Worm (Caenorhabditis elegans) whole organism, L4 larva: ENCODE results near the gene R04E5.8.

Source experiments
- D1046.2 ChIP-seq: fragments of 200-800 bp; sonication (Bioruptor generic); IDR thresholded peaks from 2 replicates; pipeline ENCODE4 v1.3.6; 2022; ENCODE audit warnings: missing genetic modification characterization, missing compliant biosample characterization
- F37D6.2 ChIP-seq: sonication (generic microtip); optimal IDR thresholded peaks from 2 replicates; lab custom pipeline; 2016; ENCODE audit warnings: mild to moderate bottlenecking, missing genetic modification characterization, missing compliant biosample characterization
- F44E2.7 ChIP-seq: fragments of 200-800 bp; sonication (Bioruptor generic); IDR thresholded peaks from 2 replicates; pipeline ENCODE4 v2.1.2; 2022; ENCODE audit warnings: missing genetic modification characterization, missing compliant biosample characterization
- T20F7.1 ChIP-seq: fragments of 200-800 bp; sonication (Bioruptor generic); optimal IDR thresholded peaks from 2 replicates; lab custom pipeline; 2018; ENCODE audit warnings: mild to moderate bottlenecking, missing genetic modification characterization, missing compliant biosample characterization
- Y5F2A.4 ChIP-seq: fragments of 200-800 bp; sonication (Bioruptor generic); optimal IDR thresholded peaks from 2 replicates; lab custom pipeline; 2018; ENCODE audit warnings: mild to moderate bottlenecking, missing genetic modification characterization, missing compliant biosample characterization
- ceh-32 ChIP-seq: sonication (generic microtip); optimal IDR thresholded peaks from 2 replicates; lab custom pipeline; 2016; ENCODE audit warnings: mild to moderate bottlenecking, missing genetic modification characterization, missing compliant biosample characterization; ENCODE audit not compliant: poor library complexity
- ces-1 ChIP-seq: fragments of 150-350 bp; sonication (generic microtip); optimal IDR thresholded peaks from 4 replicates; lab custom pipeline; 2014; ENCODE audit warnings: missing biosample characterization, missing genetic modification reagents, missing genetic modification characterization
- cey-2 ChIP-seq: sonication (generic microtip); optimal IDR thresholded peaks from 3 replicates; lab custom pipeline; 2017; ENCODE audit warnings: missing genetic modification characterization, mild to moderate bottlenecking, missing compliant biosample characterization, antibody characterized with exemption, borderline replicate concordance; ENCODE audit not compliant: insufficient read depth
- daf-12 ChIP-seq: fragments of 150-350 bp; optimal IDR thresholded peaks from 2 replicates; lab custom pipeline; 2014; ENCODE audit warnings: missing biosample characterization, missing genetic modification reagents, missing genetic modification characterization
- daf-19 ChIP-seq: fragments of 200-800 bp; sonication (Bioruptor generic); conservative IDR thresholded peaks from 2 replicates; pipeline ENCODE4 v1.3.6; 2022; ENCODE audit warnings: missing genetic modification characterization, missing compliant biosample characterization
- dmd-6 ChIP-seq: fragments of 200-800 bp; sonication (Bioruptor generic); IDR thresholded peaks from 2 replicates; pipeline ENCODE4 v1.3.6; 2022; ENCODE audit warnings: missing genetic modification reagents, missing genetic modification characterization, missing compliant biosample characterization
- dmd-8 ChIP-seq: fragments of 200-800 bp; sonication (Bioruptor generic); IDR thresholded peaks from 2 replicates; pipeline ENCODE4 v1.3.6; 2022; ENCODE audit warnings: missing genetic modification characterization, missing compliant biosample characterization
- dve-1 ChIP-seq: sonication (generic microtip); optimal IDR thresholded peaks from 2 replicates; lab custom pipeline; 2017; ENCODE audit warnings: antibody characterized with exemption, mild to moderate bottlenecking, missing genetic modification characterization, missing compliant biosample characterization; ENCODE audit not compliant: insufficient read depth
- egl-43 ChIP-seq: fragments of 200-800 bp; sonication (Bioruptor generic); IDR thresholded peaks from 2 replicates; pipeline ENCODE4 v1.3.6; 2022; ENCODE audit warnings: missing genetic modification reagents, missing genetic modification characterization, missing compliant biosample characterization
- fos-1 ChIP-seq: fragments of 150-350 bp; optimal IDR thresholded peaks from 2 replicates; lab custom pipeline; 2014; ENCODE audit warnings: missing biosample characterization, missing genetic modification characterization
- gei-8 ChIP-seq: fragments of 200-800 bp; sonication (Bioruptor generic); optimal IDR thresholded peaks from 2 replicates; lab custom pipeline; 2018; ENCODE audit warnings: mild to moderate bottlenecking, missing genetic modification characterization, missing compliant biosample characterization
- hlh-30 ChIP-seq: sonication (generic microtip); optimal IDR thresholded peaks from 2 replicates; lab custom pipeline; 2017; ENCODE audit warnings: antibody characterized with exemption, mild to moderate bottlenecking, missing genetic modification characterization, missing compliant biosample characterization; ENCODE audit not compliant: insufficient read depth
- hmg-1.1 ChIP-seq: fragments of 200-800 bp; sonication (Bioruptor generic); IDR thresholded peaks from 2 replicates; pipeline ENCODE4 v1.3.6; 2022; ENCODE audit warnings: missing genetic modification reagents, missing genetic modification characterization, missing compliant biosample characterization
- jun-1 ChIP-seq: fragments of 150-350 bp; optimal IDR thresholded peaks from 2 replicates; lab custom pipeline; 2014; ENCODE audit warnings: missing biosample characterization, missing genetic modification reagents, missing genetic modification characterization
- lim-7 ChIP-seq: fragments of 200-800 bp; sonication (Bioruptor generic); IDR thresholded peaks from 2 replicates; pipeline ENCODE4 v1.3.6; 2022; ENCODE audit warnings: missing genetic modification characterization, missing compliant biosample characterization
- lin-15B ChIP-seq: fragments of 150-350 bp; sonication (generic microtip); optimal IDR thresholded peaks from 3 replicates; lab custom pipeline; 2014; ENCODE audit warnings: missing biosample characterization, missing genetic modification characterization
- lin-39 ChIP-seq: fragments of 150-350 bp; optimal IDR thresholded peaks from 2 replicates; lab custom pipeline; 2014; ENCODE audit warnings: missing biosample characterization, missing genetic modification reagents, missing genetic modification characterization
- lir-3 ChIP-seq: sonication (generic microtip); optimal IDR thresholded peaks from 2 replicates; lab custom pipeline; 2016; ENCODE audit warnings: mild to moderate bottlenecking, missing genetic modification characterization, missing compliant biosample characterization
- lsy-2 ChIP-seq, 2 experiments: fragments of 150-350 bp in 1 of 2; sonication (generic microtip) in 1 of 2; optimal IDR thresholded peaks; 2 replicates each; lab custom pipeline; 2014 to 2017; ENCODE audit warnings: missing biosample characterization in 2 of 2, missing genetic modification characterization in 2 of 2
- madf-5 ChIP-seq, 2 experiments: fragments of 200-800 bp; sonication (Bioruptor generic); IDR thresholded peaks; 2 replicates each; pipeline ENCODE4 v1.3.6; 2022; ENCODE audit warnings: missing compliant biosample characterization in 2 of 2, missing genetic modification characterization in 2 of 2
- madf-9 ChIP-seq: fragments of 200-800 bp; sonication (Bioruptor generic); conservative IDR thresholded peaks from 2 replicates; pipeline ENCODE4 v1.3.6; 2022; ENCODE audit warnings: missing genetic modification reagents, missing genetic modification characterization, missing compliant biosample characterization
- mes-2 ChIP-seq: sonication (generic microtip); optimal IDR thresholded peaks from 2 replicates; lab custom pipeline; 2016; ENCODE audit warnings: missing genotype, mild to moderate bottlenecking, missing genetic modification characterization, missing compliant biosample characterization; ENCODE audit not compliant: poor library complexity, severe bottlenecking
- mxl-2 ChIP-seq: fragments of 200-800 bp; sonication (Bioruptor generic); conservative IDR thresholded peaks from 2 replicates; pipeline ENCODE4 v1.3.6; 2022; ENCODE audit warnings: missing genetic modification reagents, missing genetic modification characterization, missing compliant biosample characterization
- nhr-102 ChIP-seq: sonication (generic microtip); optimal IDR thresholded peaks from 2 replicates; lab custom pipeline; 2016; ENCODE audit warnings: mild to moderate bottlenecking, missing genetic modification characterization, moderate library complexity, missing compliant biosample characterization
- nhr-111 ChIP-seq: fragments of 200-800 bp; sonication (Bioruptor generic); optimal IDR thresholded peaks from 2 replicates; lab custom pipeline; 2018; ENCODE audit warnings: mild to moderate bottlenecking, missing genetic modification characterization, missing compliant biosample characterization
- nhr-237 ChIP-seq: sonication (generic microtip); optimal IDR thresholded peaks from 2 replicates; lab custom pipeline; 2017; ENCODE audit warnings: missing biosample characterization, missing genetic modification characterization
- nhr-28 ChIP-seq: fragments of 150-350 bp; optimal IDR thresholded peaks from 2 replicates; lab custom pipeline; 2014; ENCODE audit warnings: missing biosample characterization, missing genetic modification characterization
- nhr-41 ChIP-seq: fragments of 200-800 bp; sonication (Bioruptor generic); IDR thresholded peaks from 2 replicates; pipeline ENCODE4 v1.3.6; 2022; ENCODE audit warnings: missing genetic modification reagents, missing genetic modification characterization, missing compliant biosample characterization
- nhr-42 ChIP-seq: fragments of 200-800 bp; sonication (Bioruptor generic); IDR thresholded peaks from 2 replicates; pipeline ENCODE4 v1.3.6; 2022; ENCODE audit warnings: missing genetic modification characterization, missing compliant biosample characterization
- nhr-48 ChIP-seq: sonication (generic microtip); optimal IDR thresholded peaks from 2 replicates; lab custom pipeline; 2016; ENCODE audit warnings: mild to moderate bottlenecking, missing genetic modification characterization, missing compliant biosample characterization
- nhr-6 ChIP-seq: fragments of 150-350 bp; optimal IDR thresholded peaks from 2 replicates; lab custom pipeline; 2014; ENCODE audit warnings: missing biosample characterization, missing genetic modification characterization
- nhr-76 ChIP-seq: fragments of 150-350 bp; optimal IDR thresholded peaks from 2 replicates; lab custom pipeline; 2014; ENCODE audit warnings: missing biosample characterization, missing genetic modification characterization
- pqm-1 ChIP-seq: sonication (generic microtip); optimal IDR thresholded peaks from 2 replicates; lab custom pipeline; 2017; ENCODE audit warnings: missing biosample characterization, missing genetic modification characterization
- set-16 ChIP-seq: fragments of 200-800 bp; sonication (Bioruptor generic); IDR thresholded peaks from 2 replicates; pipeline ENCODE4 v1.3.6; 2022; ENCODE audit warnings: missing genetic modification reagents, missing genetic modification characterization, missing compliant biosample characterization
- snpc-1.2 ChIP-seq: fragments of 200-800 bp; sonication (Bioruptor generic); IDR thresholded peaks from 2 replicates; pipeline ENCODE4 v1.3.6; 2022; ENCODE audit warnings: missing genetic modification reagents, missing genetic modification characterization, missing compliant biosample characterization
- tag-97 ChIP-seq: fragments of 200-800 bp; sonication (Bioruptor generic); IDR thresholded peaks from 2 replicates; pipeline ENCODE4 v1.3.6; 2022; ENCODE audit warnings: missing genetic modification characterization, missing compliant biosample characterization
- tra-1 ChIP-seq: fragments of 200-800 bp; sonication (Bioruptor generic); IDR thresholded peaks from 2 replicates; pipeline ENCODE4 v1.3.6; 2022; ENCODE audit warnings: missing genetic modification reagents, missing genetic modification characterization, missing compliant biosample characterization
- unc-130 ChIP-seq: sonication (generic microtip); optimal IDR thresholded peaks from 2 replicates; lab custom pipeline; 2016; ENCODE audit warnings: missing genetic modification reagents, missing genetic modification characterization, missing compliant biosample characterization
- zag-1 ChIP-seq: fragments of 150-350 bp; optimal IDR thresholded peaks from 2 replicates; lab custom pipeline; 2014; ENCODE audit warnings: missing biosample characterization, missing genetic modification characterization
- zfp-3 ChIP-seq: fragments of 200-800 bp; sonication (Bioruptor generic); conservative IDR thresholded peaks from 2 replicates; pipeline ENCODE4 v1.3.6; 2022; ENCODE audit warnings: missing genetic modification reagents, missing genetic modification characterization, missing compliant biosample characterization
- ztf-7 ChIP-seq: fragments of 150-350 bp; optimal IDR thresholded peaks from 2 replicates; lab custom pipeline; 2014; ENCODE audit warnings: missing biosample characterization, missing genetic modification characterization

R04E5.8 gene

DNA sequence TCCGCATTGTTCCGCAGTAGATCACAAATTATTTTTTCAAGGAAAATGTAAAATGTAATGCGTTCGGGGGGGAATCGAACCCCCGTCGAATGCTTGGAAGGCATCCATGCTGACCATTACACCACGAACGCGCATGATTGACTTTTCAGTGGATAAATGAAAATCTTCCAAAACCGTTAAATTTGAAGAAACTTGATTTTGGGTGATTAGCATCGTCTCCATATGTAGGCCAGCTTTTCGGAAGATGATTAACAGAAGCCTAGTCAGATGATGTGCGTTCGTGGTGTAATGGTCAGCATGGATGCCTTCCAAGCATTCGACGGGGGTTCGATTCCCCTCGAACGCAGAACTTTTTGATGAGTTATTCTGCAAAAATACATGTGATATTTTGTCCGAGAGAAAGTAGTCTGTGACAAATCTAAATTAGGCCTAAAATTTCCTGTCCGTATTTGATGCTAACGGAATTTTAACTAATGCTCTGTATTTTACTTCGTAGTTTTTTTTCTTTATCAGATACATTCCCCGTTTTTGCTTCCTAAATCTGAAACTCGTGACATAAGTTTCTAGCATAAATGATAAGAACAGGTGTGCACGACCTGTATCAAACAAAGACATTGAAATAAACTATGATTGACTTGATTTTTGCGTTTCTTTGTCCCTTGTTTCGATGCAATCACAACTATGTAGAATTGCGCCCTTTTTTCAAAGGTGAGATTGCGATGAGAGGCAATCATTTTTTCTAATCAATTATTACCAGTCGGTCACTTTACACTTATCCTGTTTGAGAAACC is 40.7 kb upstream of the R04E5.8 start, which contains the start of gene C28G1.10 (continued):
- no peak for TF ChIP-seq lsy-2 (tag; optimal IDR thresholded peaks at IDR 0.05; lab: Kevin White, UChicago)
- TF ChIP-seq gei-8 (GFP tag; lab: Kevin White, UChicago) = no peak
- TF ChIP-seq nhr-6 (tag; lab: Kevin White, UChicago) = no peak
- peak; percentile 44 for TF ChIP-seq hlh-30
- TF ChIP-seq madf-5 (GFP tag; IDR thresholded peaks at IDR 0.05; lab: Robert Waterston, UW) = no peak
- peak; percentile 69 for TF ChIP-seq nhr-28 (tag; lab: Kevin White, UChicago)
- 0 out of 2 replicates have a peak, but pooled peaks have one; percentile 44 for TF ChIP-seq daf-19
- TF ChIP-seq dmd-6 (GFP tag; lab: Robert Waterston, UW) = no peak; the same call in 1 of the 2 replicates
- no peak for TF ChIP-seq F37D6.2 (tag; lab: Kevin White, UChicago)
- TF ChIP-seq nhr-41 (GFP tag; lab: Robert Waterston, UW) = no peak
- peak; percentile 87; the same call in 1 of the 2 replicates for TF ChIP-seq egl-43 (GFP tag; lab: Robert Waterston, UW)
- peak; percentile 75 for TF ChIP-seq pqm-1 (tag; lab: Kevin White, UChicago)
- TF ChIP-seq lim-7 (GFP tag; lab: Robert Waterston, UW) = peak; percentile 76
- TF ChIP-seq T20F7.1 = no peak
- no peak for TF ChIP-seq ces-1 (GFP tag; lab: Kevin White, UChicago)
- peak; percentile 71; the same call in 1 of the 2 replicates for TF ChIP-seq hmg-1.1 (GFP tag; lab: Robert Waterston, UW)
- TF ChIP-seq F44E2.7 = peak; percentile 80
- no peak; the same call in 1 of the 2 replicates for TF ChIP-seq snpc-1.2 (GFP tag; lab: Robert Waterston, UW)
- peak; percentile 18 for TF ChIP-seq mes-2 (tag; lab: Kevin White, UChicago)
- no peak for TF ChIP-seq lin-15B (tag; lab: Kevin White, UChicago)
- peak; percentile 8 for TF ChIP-seq lir-3 (tag; lab: Kevin White, UChicago)
- TF ChIP-seq, all 104 proteins: peak for 39

- no peak for TF ChIP-seq jun-1 (tag; lab: Kevin White, UChicago)
- no peak for TF ChIP-seq nhr-76 (tag; lab: Kevin White, UChicago)
- no peak for TF ChIP-seq Y5F2A.4 (GFP tag; lab: Kevin White, UChicago)
- no peak for TF ChIP-seq nhr-41 (GFP tag; lab: Robert Waterston, UW)
- TF ChIP-seq mxl-2 = no peak
- TF ChIP-seq fos-1 = no peak
- TF ChIP-seq ces-1 (GFP tag; lab: Kevin White, UChicago) = no peak
- no peak for TF ChIP-seq ztf-7 (tag; lab: Kevin White, UChicago)
- no peak for TF ChIP-seq zfp-3 (GFP tag; lab: Robert Waterston, UW)
- no peak for TF ChIP-seq nhr-111 (GFP tag; lab: Kevin White, UChicago)
- no peak for TF ChIP-seq zag-1 (tag; lab: Kevin White, UChicago)
- no peak for TF ChIP-seq set-16 (GFP tag; lab: Robert Waterston, UW)
- no peak for TF ChIP-seq nhr-237 (tag; lab: Kevin White, UChicago)
- no peak for TF ChIP-seq gei-8 (GFP tag; lab: Kevin White, UChicago)
- no peak for TF ChIP-seq daf-12
- no peak for TF ChIP-seq ceh-32 (tag; lab: Kevin White, UChicago)
- TF ChIP-seq, all 104 proteins: peak for 0
Measured at ce11 chrX:8843988-8844387, 38.1 kb upstream of the R04E5.8 start, which contains the start of gene ubc-23. ubc-23 (plus strand) TSS chrX:8844288.

- peak; percentile 8 for TF ChIP-seq nhr-102
- TF ChIP-seq tra-1 (GFP tag; lab: Robert Waterston, UW) = no peak; the same call in 1 of the 2 replicates
- peak; percentile 35 for TF ChIP-seq dve-1 (tag; lab: Kevin White, UChicago)
- peak; percentile 86 for TF ChIP-seq egl-43 (GFP tag; lab: Robert Waterston, UW)
- TF ChIP-seq hmg-1.1 (GFP tag; lab: Robert Waterston, UW) = 0 out of 2 replicates have a peak, but pooled peaks have one; percentile 34
- peak; percentile 50; the same call in 1 of the 2 replicates for TF ChIP-seq madf-9
- no peak for TF ChIP-seq unc-130 (GFP tag; lab: Kevin White, UChicago)
- TF ChIP-seq nhr-48 (tag; lab: Kevin White, UChicago) = peak; percentile 4
- TF ChIP-seq zag-1 (tag; lab: Kevin White, UChicago) = no peak
- TF ChIP-seq nhr-42 (GFP tag; lab: Robert Waterston, UW) = no peak
- no peak for TF ChIP-seq cey-2 (tag; lab: Kevin White, UChicago)
- no peak for TF ChIP-seq lin-39
- TF ChIP-seq nhr-237 (tag; lab: Kevin White, UChicago) = no peak
- TF ChIP-seq tag-97 (GFP tag; lab: Robert Waterston, UW) = no peak
- TF ChIP-seq dmd-8 (GFP tag; lab: Robert Waterston, UW) = 0 out of 2 replicates have a peak, but pooled peaks have one; percentile 57
- TF ChIP-seq D1046.2 (GFP tag; lab: Robert Waterston, UW) = no peak
Measured at ce11 chrX:8838176-8838575, 32.3 kb upstream of the R04E5.8 start.
